Fruit fly (Drosophila melanogaster): ENCODE results near the gene Dop1R1.

Gene Dop1R1

DNA sequence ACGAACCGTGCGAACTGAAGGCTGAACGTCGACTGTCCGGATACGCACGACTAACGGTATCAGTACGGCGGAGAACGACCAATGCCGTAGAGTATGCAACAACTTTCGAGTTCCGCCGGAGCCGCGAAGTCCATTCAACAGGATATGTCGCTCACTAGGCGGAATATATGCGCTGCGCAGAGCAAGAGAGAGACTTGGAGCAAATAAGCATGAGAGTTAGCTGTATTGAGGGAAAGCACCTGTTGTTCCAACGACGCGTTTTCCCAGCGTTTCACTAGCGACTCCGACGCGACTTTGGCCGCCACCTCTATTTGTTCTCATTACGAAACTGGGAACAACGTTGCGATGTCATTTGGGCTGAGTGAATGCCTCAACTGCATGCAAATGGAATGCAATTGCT, at the start of gene Dop1R1:
Gene Dop1R1 (minus strand): TSS at position 35 of the 400 bp plus-strand sequence.
- no peak for TF ChIP-seq CG8478 (optimal IDR thresholded peaks at IDR 0.05)
- TF ChIP-seq CTCF (optimal IDR thresholded peaks at IDR 0.05): no peak

DNA sequence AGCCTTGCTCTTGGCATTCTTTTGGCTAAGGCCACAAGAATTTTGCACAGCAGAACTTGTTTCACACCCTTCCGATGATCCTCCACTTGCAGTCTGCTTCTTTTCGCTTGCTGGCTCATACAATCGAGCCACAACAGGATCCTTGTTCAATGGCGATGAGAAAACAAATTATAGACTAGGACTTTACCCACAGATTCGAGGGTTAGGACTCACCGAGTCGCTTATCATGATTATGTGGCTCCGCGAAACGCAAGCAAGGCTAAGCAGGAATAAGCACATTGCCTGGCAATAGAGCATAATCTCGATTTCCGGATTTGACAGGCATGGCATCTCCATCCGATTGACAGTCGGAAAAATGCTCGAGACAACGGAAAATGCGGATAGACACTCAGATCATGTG, 47.5 kb upstream of the Dop1R1 start, which contains the start of the genes CG14839 and CG14841:
Gene CG14839 (plus strand): TSS at position 301 of the 400 bp plus-strand sequence.
Gene CG14841 (minus strand): TSS at position 332 of the 400 bp plus-strand sequence.
- TF ChIP-seq CG8478 (optimal IDR thresholded peaks at IDR 0.05): no peak
- no peak for TF ChIP-seq CTCF (optimal IDR thresholded peaks at IDR 0.05)

- TF ChIP-seq CG8478 (optimal IDR thresholded peaks at IDR 0.05) (no peak), CTCF (optimal IDR thresholded peaks at IDR 0.05) (no peak)
These were observed 46.5 kb upstream of the Dop1R1 start, which contains the start of gene CG14840 for dm6 chr3R:14261113-14261512. Gene CG14840, minus strand, starts transcription at chr3R:14261213.

- no peak for TF ChIP-seq CTCF (optimal IDR thresholded peaks at IDR 0.05)
- no peak for TF ChIP-seq CG8478 (optimal IDR thresholded peaks at IDR 0.05)
These were observed 45.2 kb upstream of the Dop1R1 start, which contains the start of gene MetRS-m for dm6 chr3R:14259821-14260220. Gene MetRS-m, minus strand, starts transcription at chr3R:14259991.

DNA sequence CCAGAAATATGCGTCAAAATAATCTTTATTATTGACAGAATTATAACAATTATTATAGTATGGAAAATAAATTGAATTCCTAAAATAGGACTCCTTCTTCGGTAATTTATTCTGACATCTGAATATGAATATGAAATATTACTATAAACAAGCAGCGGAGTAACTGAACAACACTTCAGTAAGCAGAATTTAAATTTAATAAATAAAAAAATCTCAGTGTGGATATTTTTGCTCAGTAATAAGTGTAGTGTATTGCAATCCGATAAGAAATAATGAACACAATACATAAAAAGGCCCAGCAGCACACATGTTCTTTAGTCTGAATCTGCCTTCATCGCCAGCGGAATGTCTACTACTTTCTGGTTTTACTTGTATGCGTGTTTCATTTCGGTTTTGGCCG, 41.2 kb upstream of the Dop1R1 start, which contains the start of gene CG43179:
Gene CG43179 (plus strand): TSS at position 301 of the 400 bp plus-strand sequence.
- no peak for TF ChIP-seq CG8478 (optimal IDR thresholded peaks at IDR 0.05)
- no peak for TF ChIP-seq CTCF (optimal IDR thresholded peaks at IDR 0.05)

- no peak for TF ChIP-seq CG8478 (optimal IDR thresholded peaks at IDR 0.05)
- no peak for TF ChIP-seq CTCF (optimal IDR thresholded peaks at IDR 0.05)
These were observed 30.8 kb upstream of the Dop1R1 start, which contains the start of gene CG9616 for dm6 chr3R:14245371-14245770. Gene CG9616, minus strand, starts transcription at chr3R:14245471.

- TF ChIP-seq CTCF (optimal IDR thresholded peaks at IDR 0.05) (no peak), CG8478 (optimal IDR thresholded peaks at IDR 0.05) (no peak)
These were observed 30.0 kb upstream of the Dop1R1 start, which contains the start of gene CG43291 for dm6 chr3R:14244577-14244976. Gene CG43291, minus strand, starts transcription at chr3R:14244677.

DNA sequence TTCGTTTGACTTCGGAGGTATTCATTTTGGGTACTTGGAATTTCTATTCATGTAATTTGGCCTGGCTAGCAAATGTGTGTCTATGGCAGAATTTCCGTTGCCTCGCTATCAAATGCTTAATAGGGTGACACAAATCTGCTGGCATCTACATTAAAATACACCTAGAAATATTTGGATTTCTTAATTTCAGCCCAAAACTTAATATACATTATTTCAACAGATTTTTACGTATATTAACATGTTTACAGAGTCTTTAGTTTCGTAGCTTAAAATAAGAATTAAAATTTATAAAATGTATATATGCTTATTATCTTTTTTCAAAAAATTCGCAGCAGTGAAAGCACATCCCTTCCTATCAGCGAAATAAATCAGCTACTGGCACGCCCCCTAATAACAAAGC, 14.4 kb upstream of the Dop1R1 start, which contains the start of gene CG9624:
Gene CG9624 (minus strand): TSS at position 101 of the 400 bp plus-strand sequence.
- TF ChIP-seq CG8478 (optimal IDR thresholded peaks at IDR 0.05) (no peak), CTCF (optimal IDR thresholded peaks at IDR 0.05) (no peak)

dm6 chr3R:14226662-14227061, 12.1 kb upstream of the Dop1R1 start, which contains the start of gene CG9631:
Gene CG9631, minus strand, starts transcription at chr3R:14226762.
- no peak for TF ChIP-seq CTCF (optimal IDR thresholded peaks at IDR 0.05)

DNA sequence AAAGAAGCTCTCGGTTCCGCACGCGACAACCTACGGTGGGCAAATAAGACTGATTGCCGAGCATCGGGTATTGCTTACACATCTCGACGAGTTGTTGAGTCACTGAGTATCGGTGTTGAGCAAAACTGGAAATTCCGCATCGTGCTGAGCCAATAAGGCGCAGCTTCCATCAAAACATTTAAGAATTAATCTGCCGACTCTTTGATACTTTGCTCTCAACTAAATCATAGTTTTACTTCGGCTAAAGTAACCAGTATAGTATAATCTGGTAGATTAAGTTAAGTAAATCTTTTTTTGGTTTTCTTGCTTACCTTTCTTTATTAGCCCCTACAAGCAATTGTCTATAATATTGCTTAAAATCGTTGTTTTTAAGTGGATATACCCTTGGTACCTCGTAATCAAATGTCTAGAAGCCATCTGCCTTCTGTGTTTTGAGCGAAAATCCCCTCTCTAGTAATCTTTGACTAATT, 9.5 kb upstream of the Dop1R1 start, which contains the start of gene Sp212:
Gene Sp212 (minus strand): TSS at position 51 of the 470 bp plus-strand sequence.
- TF ChIP-seq CG8478 (optimal IDR thresholded peaks at IDR 0.05): no peak
- TF ChIP-seq CTCF (optimal IDR thresholded peaks at IDR 0.05): no peak

DNA sequence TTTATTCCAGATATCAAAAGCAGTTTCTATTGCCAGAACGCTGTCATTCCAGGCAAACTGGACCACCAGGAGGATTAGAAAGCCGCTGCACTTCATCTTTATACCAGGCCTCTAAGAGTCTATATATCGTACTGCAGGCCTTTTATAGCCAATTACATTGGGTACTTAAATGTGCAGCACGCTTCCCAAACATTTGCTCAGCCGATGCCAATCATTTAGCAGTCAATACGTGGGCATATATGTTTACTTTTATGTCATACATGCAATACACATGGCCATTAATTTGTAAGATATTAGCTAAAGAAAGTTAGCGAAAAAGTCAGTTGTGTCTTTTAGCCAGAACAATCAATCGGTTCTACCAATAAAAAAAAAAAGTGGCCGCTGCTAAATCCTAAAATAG, 6.9 kb upstream of the Dop1R1 start, which contains the start of gene CG33109:
Gene CG33109 (minus strand): TSS at position 101 of the 400 bp plus-strand sequence.
- no peak for TF ChIP-seq CTCF (optimal IDR thresholded peaks at IDR 0.05)
- TF ChIP-seq CG8478 (optimal IDR thresholded peaks at IDR 0.05): no peak

- TF ChIP-seq CTCF (optimal IDR thresholded peaks at IDR 0.05) (no peak), CG8478 (optimal IDR thresholded peaks at IDR 0.05) (no peak)
These were observed 5.5 kb upstream of the Dop1R1 start, which contains the start of gene CG31326 for dm6 chr3R:14220105-14220504. Gene CG31326, minus strand, starts transcription at chr3R:14220205.

- TF ChIP-seq CG8478 (optimal IDR thresholded peaks at IDR 0.05) (no peak), CTCF (optimal IDR thresholded peaks at IDR 0.05) (no peak)
These were observed 3.2 kb upstream of the Dop1R1 start, which contains the start of gene CG9649 for dm6 chr3R:14217839-14218238. Gene CG9649, minus strand, starts transcription at chr3R:14217882.

DNA sequence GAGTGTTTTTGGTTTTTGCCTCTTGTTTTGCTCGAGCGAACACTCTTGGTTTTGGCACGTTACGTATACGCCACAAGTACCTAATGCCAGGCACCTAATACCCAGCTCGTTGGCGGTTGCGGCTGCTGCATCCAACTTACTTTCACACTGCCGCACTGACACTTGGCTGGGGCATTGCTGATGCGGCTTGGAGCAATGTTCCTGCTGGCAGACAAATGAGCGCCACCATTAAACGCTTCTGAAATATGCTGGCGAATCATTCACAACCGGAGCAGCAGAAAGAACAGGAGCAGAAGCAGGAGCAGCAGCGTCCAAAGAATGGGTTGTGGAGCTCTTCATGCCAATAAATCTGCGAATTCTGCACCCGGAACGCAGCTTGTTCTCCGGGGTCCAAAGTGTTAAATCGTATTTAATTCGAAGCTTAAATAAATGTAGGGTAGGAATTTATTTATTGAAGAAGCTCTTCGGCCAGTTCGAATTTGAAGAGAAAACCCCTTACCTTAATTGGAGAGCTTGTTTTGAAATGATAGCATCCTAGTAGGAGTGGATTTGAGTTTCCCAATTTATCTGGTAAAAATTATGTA, 52.3 kb downstream of the Dop1R1 start, which contains the start of gene CG3199:
Gene CG3199 (plus strand): TSS at position 534 of the 584 bp plus-strand sequence.
- TF ChIP-seq CG8478 (optimal IDR thresholded peaks at IDR 0.05) (no peak), CTCF (optimal IDR thresholded peaks at IDR 0.05) (no peak)

DNA sequence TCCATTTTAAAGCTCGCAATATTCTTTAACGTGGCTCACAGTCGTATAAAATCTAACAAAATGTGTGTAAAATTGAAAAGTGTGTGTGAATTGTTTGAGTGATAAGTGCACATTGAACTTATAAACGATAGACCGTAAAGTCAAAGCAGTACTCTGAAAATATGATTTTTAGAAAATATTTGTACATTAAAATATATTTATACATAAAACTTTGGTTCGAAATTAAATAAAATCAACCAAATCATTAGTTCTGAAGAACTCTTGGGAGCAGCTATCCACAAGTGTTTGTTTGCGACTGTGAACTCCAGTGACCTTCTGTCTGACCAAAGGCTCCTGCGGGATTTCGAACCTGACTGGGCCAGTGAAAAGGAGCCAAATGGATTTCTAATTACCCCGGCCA, 54.4 kb downstream of the Dop1R1 start, which contains the start of gene CG31327:
Gene CG31327 (minus strand): TSS at position 101 of the 400 bp plus-strand sequence.
- TF ChIP-seq CG8478 (optimal IDR thresholded peaks at IDR 0.05): no peak
- TF ChIP-seq CTCF (optimal IDR thresholded peaks at IDR 0.05): no peak

DNA sequence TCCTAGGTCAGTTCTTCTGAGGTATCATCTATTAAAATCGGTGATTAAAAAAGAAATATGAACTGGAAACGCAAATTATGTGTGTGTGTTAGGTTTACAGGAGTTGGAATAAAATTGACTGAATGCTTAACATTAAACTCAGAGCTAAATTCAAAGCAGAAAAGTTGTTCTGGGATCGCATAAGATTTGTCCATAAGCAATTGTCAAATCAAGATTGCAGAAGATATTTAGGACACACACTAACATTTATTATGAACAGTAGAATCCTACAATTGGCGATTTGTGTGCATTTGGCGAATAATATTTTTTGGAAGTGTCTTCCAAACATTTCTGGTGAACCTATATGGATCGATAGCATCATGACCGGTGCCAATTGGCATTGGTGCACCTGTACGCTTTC, 57.3 kb downstream of the Dop1R1 start, which contains the start of gene CG31533:
Gene CG31533 (minus strand): TSS at position 101 of the 400 bp plus-strand sequence.
- TF ChIP-seq CG8478 (optimal IDR thresholded peaks at IDR 0.05) (no peak), CTCF (optimal IDR thresholded peaks at IDR 0.05) (no peak)

Data from S2 (cell line).